Worm (Caenorhabditis elegans) whole organism, L3 larva: Measurements from ENCODE around the gene F49F1.11.

ENCODE experiments used
- ZK546.5 ChIP-seq: sonication (generic microtip); optimal IDR thresholded peaks from 2 replicates; lab custom pipeline; 2017; ENCODE audit warnings: missing biosample characterization, missing genetic modification characterization
- egl-5 ChIP-seq: fragments of 150-350 bp; optimal IDR thresholded peaks from 2 replicates; lab custom pipeline; 2017; ENCODE audit warnings: missing biosample characterization, missing genetic modification reagents, missing genetic modification characterization, inconsistent platforms
- fos-1 ChIP-seq: fragments of 150-350 bp; optimal IDR thresholded peaks from 2 replicates; lab custom pipeline; 2014; ENCODE audit warnings: missing biosample characterization, missing genetic modification characterization
- lin-39 ChIP-seq: fragments of 150-350 bp; optimal IDR thresholded peaks from 2 replicates; lab custom pipeline; 2018; ENCODE audit warnings: missing biosample characterization, missing genetic modification reagents, missing genetic modification characterization
- nhr-11 ChIP-seq: fragments of 150-350 bp; optimal IDR thresholded peaks from 2 replicates; lab custom pipeline; 2014; ENCODE audit warnings: missing biosample characterization, missing genetic modification characterization
- nhr-25 ChIP-seq: sonication (generic microtip); optimal IDR thresholded peaks from 2 replicates; lab custom pipeline; 2017; ENCODE audit warnings: missing biosample characterization, missing genetic modification characterization
- pqm-1 ChIP-seq: fragments of 150-350 bp; optimal IDR thresholded peaks from 2 replicates; lab custom pipeline; 2017; ENCODE audit warnings: missing biosample characterization, missing genetic modification characterization, inconsistent platforms
- snpc-4 ChIP-seq: fragments of 150-350 bp; optimal IDR thresholded peaks from 2 replicates; lab custom pipeline; 2014; ENCODE audit warnings: missing biosample characterization, missing genetic modification characterization
- zag-1 ChIP-seq: fragments of 150-350 bp; optimal IDR thresholded peaks from 2 replicates; lab custom pipeline; 2014; ENCODE audit warnings: missing biosample characterization, missing genetic modification characterization
- ztf-11 ChIP-seq: fragments of 150-350 bp; optimal IDR thresholded peaks from 2 replicates; lab custom pipeline; 2014; ENCODE audit warnings: missing biosample characterization, missing genetic modification characterization
- ztf-4 ChIP-seq: fragments of 150-350 bp; optimal IDR thresholded peaks from 2 replicates; lab custom pipeline; 2014; ENCODE audit warnings: missing biosample characterization, missing genetic modification characterization

ce11 chrIV:4154641-4155040 lies 13.4 kb upstream of the F49F1.11 start, which contains the start of gene K08D10.14:
- TF ChIP-seq ztf-11 (tag; lab: Kevin White, UChicago) (no peak), ZK546.5 (tag; lab: Kevin White, UChicago) (no peak), snpc-4 (tag; lab: Kevin White, UChicago) (no peak), nhr-25 (tag; lab: Kevin White, UChicago) (no peak), lin-39 (tag; lab: Kevin White, UChicago) (no peak), fos-1 (tag; lab: Kevin White, UChicago) (no peak), zag-1 (tag; lab: Kevin White, UChicago) (no peak), ztf-4 (no peak), egl-5 (no peak), pqm-1 (tag; lab: Kevin White, UChicago) (no peak), nhr-11 (no peak)
